Fruit fly (Drosophila melanogaster): ENCODE results near the gene CG33502.
"Not testable (repeated sequence)": the region's sequence is repeated elsewhere in the genome, so short reads cannot be mapped to it uniquely, and the experiment has no call there.

DNA sequence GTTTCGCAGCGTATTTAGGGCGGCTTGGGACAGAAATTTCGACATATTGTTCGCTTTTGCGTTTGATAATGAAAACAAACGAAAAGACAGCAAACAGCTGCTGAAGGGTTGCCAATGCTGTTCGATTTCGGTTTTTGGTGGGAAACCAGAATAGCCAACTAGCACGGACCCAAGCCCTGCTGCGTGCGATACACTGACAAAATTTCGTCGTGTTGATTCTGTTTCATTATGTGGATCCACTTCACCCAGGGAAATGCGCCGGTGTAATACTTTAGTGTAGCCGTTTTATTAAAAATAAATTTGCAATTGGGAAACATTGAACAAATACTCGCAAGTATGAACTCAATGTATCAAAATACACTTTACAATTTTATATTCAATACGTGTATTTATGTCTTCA is 6.2 kb upstream of the CG33502 start, which contains the start of gene CG32857:
- TF ChIP-seq usp (GFP tag; optimal IDR thresholded peaks at IDR 0.05); EcR (GFP tag; optimal IDR thresholded peaks at IDR 0.05); psq (optimal IDR thresholded peaks at IDR 0.05); pan (optimal IDR thresholded peaks at IDR 0.05); CG8478 (optimal IDR thresholded peaks at IDR 0.05): not testable (repeated sequence)
